Worm (Caenorhabditis elegans): Measurements from ENCODE around the gene ttc-39B.

The ttc-39B gene

DNA sequence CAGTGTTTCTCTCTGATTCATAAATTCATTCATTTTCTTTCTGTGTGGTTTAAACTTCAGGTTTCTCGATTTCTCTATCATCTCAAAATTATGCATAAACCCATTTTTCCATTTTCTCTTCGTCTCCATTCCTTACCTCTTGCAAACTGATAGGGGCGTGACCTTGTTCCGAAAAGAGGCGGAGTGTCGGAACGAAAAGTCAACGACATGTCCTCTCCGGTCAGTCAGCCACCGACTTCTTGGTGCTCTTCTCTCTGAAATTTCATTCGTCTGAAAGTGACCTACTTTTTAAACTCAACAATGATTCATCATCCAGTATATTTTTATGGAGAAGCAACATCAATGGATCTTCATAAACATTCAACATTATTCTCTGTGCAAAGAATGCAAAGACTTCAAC is 47.1 kb upstream of the ttc-39B start, which contains the start of gene F58F12.12:
F58F12.12 (plus strand) TSS at position 301 of the 400 bp plus-strand sequence.
- no peak for TF ChIP-seq fkh-6 (tag; optimal IDR thresholded peaks at IDR 0.05)

DNA sequence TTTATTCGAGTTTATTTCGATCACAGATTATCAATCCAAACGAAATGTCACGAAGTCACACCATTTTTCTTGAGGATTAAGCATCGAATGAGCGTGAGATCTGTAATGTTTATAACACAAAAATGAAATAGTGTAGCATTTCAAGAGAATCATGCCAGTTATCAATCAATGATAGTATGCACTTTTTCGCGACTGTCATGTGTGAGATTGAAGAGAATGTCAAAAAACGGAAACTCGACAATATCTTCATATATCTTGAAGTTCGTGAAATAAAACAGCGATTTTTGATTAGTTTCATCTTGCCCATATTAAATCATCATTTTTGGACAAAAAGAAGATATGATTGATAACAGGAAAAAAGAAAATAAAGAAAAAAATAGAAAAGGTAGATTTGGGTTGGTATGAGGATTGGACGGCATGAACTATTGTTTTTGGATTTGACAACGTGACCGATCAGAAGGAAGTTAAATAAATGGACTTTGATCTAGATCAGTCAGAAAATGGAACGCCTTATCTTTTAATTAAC is 45.3 kb upstream of the ttc-39B start:
- TF ChIP-seq pag-3 (tag; optimal IDR thresholded peaks at IDR 0.05; ENCODE audit: borderline replicate concordance) (no peak), pros-1 (tag; optimal IDR thresholded peaks at IDR 0.05) (no peak)

DNA sequence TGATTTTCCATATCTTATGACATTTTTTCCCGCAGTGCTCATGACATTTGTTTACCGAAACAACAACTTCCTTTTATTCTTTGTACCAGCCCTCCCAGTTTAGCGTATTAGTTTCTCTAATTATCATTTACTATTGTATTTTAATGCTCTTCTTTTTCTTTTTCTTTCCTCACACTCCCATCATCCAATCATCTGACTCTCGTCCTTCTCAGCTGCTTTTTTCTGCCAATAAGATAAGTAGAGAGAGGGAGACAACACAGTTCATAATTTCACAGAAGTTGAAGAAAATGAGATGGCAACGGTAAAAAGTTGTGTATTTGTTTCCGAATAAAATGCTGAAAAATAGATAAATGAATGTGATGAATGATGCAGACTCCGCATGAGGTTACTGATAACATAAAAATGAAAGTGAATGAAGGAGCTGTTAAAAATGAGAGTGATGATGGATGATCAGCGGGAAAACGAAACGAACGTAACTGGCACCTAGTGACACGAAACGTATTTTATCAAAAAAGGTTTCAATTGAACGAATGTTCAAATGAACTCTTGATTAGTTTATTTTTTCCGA is 43.7 kb upstream of the ttc-39B start:
- TF ChIP-seq ceh-22 (tag; optimal IDR thresholded peaks at IDR 0.05) (no peak), unc-55 (GFP tag; optimal IDR thresholded peaks at IDR 0.05) (no peak), T23F11.4 (GFP tag; optimal IDR thresholded peaks at IDR 0.05) (no peak), sdc-2 (tag; optimal IDR thresholded peaks at IDR 0.05) (no peak), ahr-1 (tag; optimal IDR thresholded peaks at IDR 0.05) (no peak), ceh-24 (tag; optimal IDR thresholded peaks at IDR 0.05) (no peak), elt-4 (tag; optimal IDR thresholded peaks at IDR 0.05) (no peak), K09A11.1 (tag; optimal IDR thresholded peaks at IDR 0.05; ENCODE audit: insufficient read depth) (no peak), ceh-48 (tag; optimal IDR thresholded peaks at IDR 0.05) (no peak), ets-4 (tag; optimal IDR thresholded peaks at IDR 0.05) (no peak), ceh-2 (tag; optimal IDR thresholded peaks at IDR 0.05) (no peak), tbx-7 (tag; optimal IDR thresholded peaks at IDR 0.05) (no peak)

DNA sequence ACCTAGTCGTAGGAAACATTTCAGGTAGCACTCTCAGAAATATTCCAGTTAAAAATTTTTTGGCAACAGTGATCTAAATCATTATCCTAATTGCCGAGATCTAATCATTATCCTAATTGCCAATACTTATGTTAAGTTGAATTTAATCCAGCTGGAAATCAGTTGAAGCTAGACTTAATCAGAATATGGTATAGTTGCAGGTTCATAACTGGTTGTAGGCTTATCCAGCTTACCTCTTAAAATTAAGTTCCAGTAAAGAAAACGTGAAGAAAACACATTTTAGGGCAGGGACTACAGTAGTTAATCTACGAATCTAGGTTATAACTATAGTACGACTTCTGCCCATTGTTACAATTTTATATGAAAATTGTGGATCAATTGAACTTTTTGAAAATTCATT is 42.9 kb upstream of the ttc-39B start:
- no peak for TF ChIP-seq T23F11.4 (GFP tag; optimal IDR thresholded peaks at IDR 0.05)

DNA sequence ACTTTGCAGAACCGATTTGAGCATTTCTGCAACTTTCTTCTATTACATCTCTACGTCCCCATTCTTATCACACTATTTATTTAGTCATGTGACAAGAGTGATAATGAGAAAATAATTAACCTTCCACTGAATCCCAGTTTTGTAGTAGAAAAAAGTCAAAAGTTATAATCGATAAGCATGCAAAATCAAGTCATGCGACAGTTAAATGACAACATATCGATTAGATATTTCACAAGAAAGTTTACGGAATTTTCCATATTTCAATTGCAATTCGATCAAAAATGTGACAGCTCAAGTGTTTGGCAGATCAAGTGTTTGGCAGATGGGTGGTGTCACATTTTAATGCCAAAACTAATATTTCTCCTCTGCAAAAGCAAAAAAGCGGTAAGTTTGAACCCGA is 40.9 kb upstream of the ttc-39B start:
- TF ChIP-seq C38D4.7 (GFP tag; optimal IDR thresholded peaks at IDR 0.05) (no peak), ceh-18 (tag; optimal IDR thresholded peaks at IDR 0.05) (no peak), unc-55 (GFP tag; optimal IDR thresholded peaks at IDR 0.05) (no peak), dmd-4 (tag; optimal IDR thresholded peaks at IDR 0.05; ENCODE audit: borderline replicate concordance) (no peak), dve-1 (tag; optimal IDR thresholded peaks at IDR 0.05) (no peak), pax-1 (tag; optimal IDR thresholded peaks at IDR 0.05) (no peak), lin-11 (tag; optimal IDR thresholded peaks at IDR 0.05) (no peak), hlh-13 (GFP tag; optimal IDR thresholded peaks at IDR 0.05) (no peak), nhr-11 (tag; optimal IDR thresholded peaks at IDR 0.05) (no peak), ref-2 (tag; optimal IDR thresholded peaks at IDR 0.05) (no peak), pha-2 (tag; optimal IDR thresholded peaks at IDR 0.05) (no peak), ceh-48 (tag; optimal IDR thresholded peaks at IDR 0.05) (no peak), mec-3 (tag; optimal IDR thresholded peaks at IDR 0.05; ENCODE audit: borderline replicate concordance) (no peak), npax-4 (tag; optimal IDR thresholded peaks at IDR 0.05) (no peak), ets-4 (tag; optimal IDR thresholded peaks at IDR 0.05) (no peak), fax-1 (tag; optimal IDR thresholded peaks at IDR 0.05) (no peak), eyg-1 (tag; optimal IDR thresholded peaks at IDR 0.05) (no peak), hlh-15 (tag; optimal IDR thresholded peaks at IDR 0.05) (no peak), pha-4 (tag; optimal IDR thresholded peaks at IDR 0.05) (no peak), syd-9 (tag; optimal IDR thresholded peaks at IDR 0.05) (no peak)

DNA sequence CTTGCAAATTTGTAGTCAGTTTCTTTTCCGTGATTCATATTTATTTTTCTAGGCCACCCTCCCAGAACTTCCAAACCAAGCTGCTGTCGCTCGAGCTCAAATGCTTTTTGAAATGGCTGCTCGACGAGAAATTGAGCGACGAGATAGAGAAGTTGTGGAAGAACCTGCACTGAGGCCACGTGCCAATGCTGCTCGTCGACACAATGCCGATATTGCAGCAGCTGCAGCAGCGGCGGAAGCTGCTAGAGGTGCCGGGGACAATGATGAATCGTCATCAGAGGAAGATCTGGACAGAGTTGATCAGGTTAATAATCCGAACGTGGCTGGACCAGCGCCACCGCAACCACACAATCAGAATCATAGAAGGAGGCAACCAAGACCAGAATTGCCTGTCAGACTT is 39.6 kb upstream of the ttc-39B start:
- TF ChIP-seq odd-2 (tag; optimal IDR thresholded peaks at IDR 0.05): no peak
- TF ChIP-seq fkh-6 (tag; optimal IDR thresholded peaks at IDR 0.05): no peak
- no peak for TF ChIP-seq hlh-8 (tag; optimal IDR thresholded peaks at IDR 0.05)
- TF ChIP-seq ceh-34 (tag; optimal IDR thresholded peaks at IDR 0.05): no peak
- TF ChIP-seq ceh-30 (tag; optimal IDR thresholded peaks at IDR 0.05): no peak
- no peak for TF ChIP-seq pax-1 (tag; optimal IDR thresholded peaks at IDR 0.05)
- TF ChIP-seq ceh-6 (GFP tag; optimal IDR thresholded peaks at IDR 0.05): no peak
- TF ChIP-seq sdc-2 (tag; optimal IDR thresholded peaks at IDR 0.05): no peak
- no peak for TF ChIP-seq fkh-10 (GFP tag; optimal IDR thresholded peaks at IDR 0.05)
- no peak for TF ChIP-seq ceh-24 (tag; optimal IDR thresholded peaks at IDR 0.05)
- TF ChIP-seq tbx-7 (tag; optimal IDR thresholded peaks at IDR 0.05): no peak
- TF ChIP-seq ceh-18 (tag; optimal IDR thresholded peaks at IDR 0.05): no peak
- TF ChIP-seq ceh-14 (tag; optimal IDR thresholded peaks at IDR 0.05): no peak
- TF ChIP-seq lin-11 (tag; optimal IDR thresholded peaks at IDR 0.05): no peak
- no peak for TF ChIP-seq nhr-11 (tag; optimal IDR thresholded peaks at IDR 0.05)
- TF ChIP-seq ceh-48 (tag; optimal IDR thresholded peaks at IDR 0.05): no peak
- no peak for TF ChIP-seq sox-2 (GFP tag; IDR thresholded peaks at IDR 0.05)
- TF ChIP-seq ceh-31 (tag; optimal IDR thresholded peaks at IDR 0.05): no peak
- no peak for TF ChIP-seq nfya-1 (tag; optimal IDR thresholded peaks at IDR 0.05)
- no peak for TF ChIP-seq ama-1 (optimal IDR thresholded peaks at IDR 0.05)
